Fruit fly (Drosophila melanogaster) whole organism, embryonic: Measurements from ENCODE around the gene Lip3.

ENCODE experiments used
- ATbp ChIP-seq: fragments of 200-800 bp; sonication (Bioruptor generic); optimal IDR thresholded peaks from 2 replicates; lab custom pipeline; 2017; ENCODE audit warnings: missing biosample characterization, mild to moderate bottlenecking, missing genetic modification characterization, missing genetic modification reagents
- Abd-B ChIP-seq: fragments of 200-800 bp; sonication (Bioruptor generic); optimal IDR thresholded peaks from 2 replicates; lab custom pipeline; 2018; ENCODE audit warnings: missing biosample characterization, mild to moderate bottlenecking, missing genetic modification characterization, moderate library complexity
- CG1024 ChIP-seq: fragments of 200-800 bp; sonication (Bioruptor generic); IDR thresholded peaks from 2 replicates; pipeline ENCODE4 v1.3.6; 2022; ENCODE audit warnings: missing biosample characterization, missing genetic modification characterization
- CG11085 ChIP-seq: fragments of 200-800 bp; sonication (Bioruptor generic); IDR thresholded peaks from 2 replicates; pipeline ENCODE4 v1.3.6; 2022; ENCODE audit warnings: missing biosample characterization, missing genetic modification characterization
- CG11695 ChIP-seq: fragments of 200-800 bp; sonication (Bioruptor generic); IDR thresholded peaks from 3 replicates; pipeline ENCODE4 v1.3.6; 2022; ENCODE audit warnings: missing biosample characterization, missing genetic modification characterization
- CG12391 ChIP-seq: fragments of 200-800 bp; sonication (Bioruptor generic); optimal IDR thresholded peaks from 3 replicates; lab custom pipeline; 2018; ENCODE audit warnings: missing biosample characterization, mild to moderate bottlenecking, missing genetic modification characterization, moderate library complexity
- CG13296 ChIP-seq: fragments of 200-800 bp; sonication (Bioruptor generic); optimal IDR thresholded peaks from 3 replicates; lab custom pipeline; 2018; ENCODE audit warnings: missing biosample characterization, mild to moderate bottlenecking, missing genetic modification characterization
- CG13424 ChIP-seq: fragments of 200-800 bp; sonication (Bioruptor generic); optimal IDR thresholded peaks from 2 replicates; lab custom pipeline; 2019; ENCODE audit warnings: missing biosample characterization, mild to moderate bottlenecking, missing genetic modification characterization, moderate library complexity
- CG14050 ChIP-seq: fragments of 200-800 bp; sonication (Bioruptor generic); IDR thresholded peaks from 3 replicates; pipeline ENCODE4 v1.3.6; 2022; ENCODE audit warnings: missing biosample characterization, missing genetic modification characterization
- CG14667 ChIP-seq: fragments of 200-800 bp; sonication (Bioruptor generic); IDR thresholded peaks from 2 replicates; pipeline ENCODE4 v1.3.6; 2022; ENCODE audit warnings: missing biosample characterization, missing genetic modification characterization
- CG16813 ChIP-seq: fragments of 200-800 bp; sonication (Bioruptor generic); IDR thresholded peaks from 3 replicates; pipeline ENCODE4 v1.3.6; 2022; ENCODE audit warnings: missing biosample characterization, missing genetic modification characterization; ENCODE audit not compliant: partially characterized antibody
- CG32767 ChIP-seq: fragments of 200-800 bp; sonication (Bioruptor generic); IDR thresholded peaks from 2 replicates; pipeline ENCODE4 v1.3.6; 2022; ENCODE audit warnings: missing biosample characterization, missing genetic modification characterization
- CG33557 ChIP-seq: fragments of 200-800 bp; sonication (Bioruptor generic); optimal IDR thresholded peaks from 2 replicates; lab custom pipeline; 2019; ENCODE audit warnings: missing biosample characterization, mild to moderate bottlenecking, missing genetic modification characterization, moderate library complexity
- CG42726 ChIP-seq: fragments of 200-800 bp; sonication (Bioruptor generic); IDR thresholded peaks from 2 replicates; pipeline ENCODE4 v1.3.6; 2022; ENCODE audit warnings: missing biosample characterization, missing genetic modification characterization; ENCODE audit not compliant: partially characterized antibody
- CG4360 ChIP-seq: fragments of 200-800 bp; sonication (Bioruptor generic); IDR thresholded peaks from 2 replicates; pipeline ENCODE4 v1.3.6; 2022; ENCODE audit warnings: missing biosample characterization, missing genetic modification characterization
- CG5245 ChIP-seq: fragments of 200-800 bp; sonication (Bioruptor generic); optimal IDR thresholded peaks from 3 replicates; lab custom pipeline; 2016; ENCODE audit warnings: missing biosample characterization, missing genetic modification characterization
- CG6689 ChIP-seq: fragments of 200-800 bp; sonication (Bioruptor generic); IDR thresholded peaks from 2 replicates; pipeline ENCODE4 v1.3.6; 2022; ENCODE audit warnings: missing biosample characterization, missing genetic modification characterization
- CG8924 ChIP-seq: fragments of 200-800 bp; optimal IDR thresholded peaks from 3 replicates; lab custom pipeline; 2019; ENCODE audit warnings: missing biosample characterization, mild to moderate bottlenecking, missing genetic modification characterization, moderate library complexity
- CG9876 ChIP-seq: fragments of 200-800 bp; sonication (Bioruptor generic); optimal IDR thresholded peaks from 2 replicates; lab custom pipeline; 2016; ENCODE audit warnings: missing biosample characterization, missing genetic modification characterization
- CTCF ChIP-seq: fragments of 200-800 bp; sonication (Bioruptor generic); optimal IDR thresholded peaks from 2 replicates; lab custom pipeline; 2017; ENCODE audit warnings: missing biosample characterization, mild to moderate bottlenecking, missing genetic modification characterization, moderate library complexity
- Camta ChIP-seq: fragments of 200-800 bp; sonication (Bioruptor generic); optimal IDR thresholded peaks from 2 replicates; lab custom pipeline; 2016; ENCODE audit warnings: missing biosample characterization, missing genetic modification characterization
- Dek ChIP-seq: fragments of 200-800 bp; sonication (Bioruptor generic); optimal IDR thresholded peaks from 3 replicates; lab custom pipeline; 2019; ENCODE audit warnings: missing biosample characterization, mild to moderate bottlenecking, missing genetic modification characterization, moderate library complexity
- Dfd ChIP-seq, 2 experiments: fragments of >200 bp; optimal IDR thresholded peaks; 2 replicates each; lab custom pipeline; 2017; ENCODE audit warnings: missing biosample characterization in 2 of 2, missing genetic modification characterization in 2 of 2
- Doc3 ChIP-seq: fragments of 200-800 bp; sonication (Bioruptor generic); IDR thresholded peaks from 3 replicates; pipeline ENCODE4 v1.3.6; 2022; ENCODE audit warnings: missing biosample characterization, missing genetic modification characterization; ENCODE audit not compliant: partially characterized antibody
- HLH3B ChIP-seq: fragments of 200-800 bp; sonication (Bioruptor generic); IDR thresholded peaks from 2 replicates; pipeline ENCODE4 v1.3.6; 2022; ENCODE audit warnings: missing biosample characterization, missing genetic modification characterization
- Hey ChIP-seq: fragments of 200-800 bp; sonication (Bioruptor generic); optimal IDR thresholded peaks from 3 replicates; lab custom pipeline; 2018; ENCODE audit warnings: missing biosample characterization, mild to moderate bottlenecking, missing genetic modification characterization
- Hmx ChIP-seq: fragments of 200-800 bp; sonication (Bioruptor generic); optimal IDR thresholded peaks from 2 replicates; lab custom pipeline; 2016; ENCODE audit warnings: missing biosample characterization, missing genetic modification characterization
- Hr78 ChIP-seq, 2 experiments: fragments of 200-800 bp in 1 of 2; fragments of >200 bp in 1 of 2; sonication (Bioruptor generic) in 1 of 2; optimal IDR thresholded peaks; 2 replicates each; lab custom pipeline; 2017 to 2019; ENCODE audit warnings: missing biosample characterization in 2 of 2, missing genetic modification characterization in 2 of 2, mild to moderate bottlenecking in 1 of 2, moderate library complexity in 1 of 2
- Jarid2 ChIP-seq: fragments of 200-800 bp; sonication (Bioruptor generic); optimal IDR thresholded peaks from 3 replicates; lab custom pipeline; 2017; ENCODE audit warnings: mild to moderate bottlenecking, missing biosample characterization, missing genetic modification reagents, missing genetic modification characterization
- Oli ChIP-seq: fragments of 200-800 bp; sonication (Bioruptor generic); optimal IDR thresholded peaks from 2 replicates; lab custom pipeline; 2018; ENCODE audit warnings: missing biosample characterization, mild to moderate bottlenecking, missing genetic modification characterization, moderate library complexity
- Six4 ChIP-seq: fragments of 200-800 bp; sonication (Bioruptor generic); optimal IDR thresholded peaks from 2 replicates; lab custom pipeline; 2016; ENCODE audit warnings: missing biosample characterization, missing genetic modification characterization
- Stat92E ChIP-seq, 3 experiments: fragments of >200 bp in 2 of 3; fragments of 200-800 bp in 1 of 3; sonication (Bioruptor generic) in 1 of 3; optimal IDR thresholded peaks; 2 replicates each; lab custom pipeline; 2017 to 2019; ENCODE audit warnings: missing biosample characterization in 3 of 3, missing genetic modification characterization in 3 of 3, mild to moderate bottlenecking in 1 of 3, moderate library complexity in 1 of 3
- amos ChIP-seq: fragments of 200-800 bp; sonication (Bioruptor generic); IDR thresholded peaks from 2 replicates; pipeline ENCODE4 v1.3.6; 2022; ENCODE audit warnings: missing biosample characterization, missing genetic modification characterization; ENCODE audit not compliant: partially characterized antibody
- aop ChIP-seq: fragments of 200-800 bp; sonication (Bioruptor generic); IDR thresholded peaks from 2 replicates; pipeline ENCODE4 v1.3.6; 2022; ENCODE audit warnings: missing biosample characterization, missing genetic modification characterization
- dmrt11E ChIP-seq: fragments of 200-800 bp; sonication (Bioruptor generic); optimal IDR thresholded peaks from 3 replicates; lab custom pipeline; 2018; ENCODE audit warnings: missing biosample characterization, mild to moderate bottlenecking, missing genetic modification characterization, moderate library complexity
- dpn ChIP-seq, 2 experiments: fragments of 200-800 bp; sonication (Bioruptor generic); optimal IDR thresholded peaks; 3 replicates each; lab custom pipeline; 2016; ENCODE audit warnings: missing biosample characterization in 2 of 2, missing genetic modification characterization in 2 of 2
- ems ChIP-seq: fragments of 200-800 bp; sonication (Bioruptor generic); optimal IDR thresholded peaks from 3 replicates; lab custom pipeline; 2016; ENCODE audit warnings: missing biosample characterization, missing genetic modification characterization
- esg ChIP-seq: fragments of 200-800 bp; sonication (Bioruptor generic); conservative IDR thresholded peaks from 2 replicates; pipeline ENCODE4 v1.3.6; 2022; ENCODE audit warnings: missing biosample characterization, missing genetic modification characterization
- grn ChIP-seq: fragments of 200-800 bp; sonication (Bioruptor generic); optimal IDR thresholded peaks from 3 replicates; lab custom pipeline; 2017; ENCODE audit warnings: missing biosample characterization, missing genetic modification characterization
- gro ChIP-seq: fragments of 200-800 bp; sonication (Bioruptor generic); optimal IDR thresholded peaks from 2 replicates; lab custom pipeline; 2016; ENCODE audit warnings: missing biosample characterization, missing genetic modification characterization
- lola ChIP-seq, 3 experiments: fragments of >200 bp in 2 of 3; fragments of 200-800 bp in 1 of 3; sonication (Bioruptor generic) in 1 of 3; optimal IDR thresholded peaks; 2 replicates each; lab custom pipeline; 2017 to 2019; ENCODE audit warnings: missing biosample characterization in 3 of 3, missing genetic modification characterization in 3 of 3, mild to moderate bottlenecking in 1 of 3, moderate library complexity in 1 of 3
- mam ChIP-seq: fragments of 200-800 bp; sonication (Bioruptor generic); optimal IDR thresholded peaks from 3 replicates; lab custom pipeline; 2016; ENCODE audit warnings: missing biosample characterization, missing genetic modification characterization
- onecut ChIP-seq: fragments of 200-800 bp; sonication (Bioruptor generic); IDR thresholded peaks from 2 replicates; pipeline ENCODE4 v1.3.6; 2022; ENCODE audit warnings: missing biosample characterization, missing genetic modification characterization
- pzg ChIP-seq: fragments of 200-800 bp; sonication (Bioruptor generic); optimal IDR thresholded peaks from 3 replicates; lab custom pipeline; 2018; ENCODE audit warnings: missing biosample characterization, mild to moderate bottlenecking, missing genetic modification characterization, moderate library complexity
- sens-2 ChIP-seq: fragments of 200-800 bp; sonication (Bioruptor generic); IDR thresholded peaks from 2 replicates; pipeline ENCODE4 v1.3.6; 2022; ENCODE audit warnings: missing biosample characterization, missing genetic modification characterization
- so ChIP-seq: fragments of 200-800 bp; sonication (Bioruptor generic); IDR thresholded peaks from 3 replicates; pipeline ENCODE4 v1.3.6; 2022; ENCODE audit warnings: missing biosample characterization, missing genetic modification characterization
- sr ChIP-seq: fragments of 200-800 bp; sonication (Bioruptor generic); IDR thresholded peaks from 3 replicates; pipeline ENCODE4 v1.3.6; 2022; ENCODE audit warnings: missing biosample characterization, missing genetic modification characterization
- vvl ChIP-seq: fragments of 200-800 bp; sonication (Bioruptor generic); IDR thresholded peaks from 2 replicates; pipeline ENCODE4 v1.3.6; 2022; ENCODE audit warnings: missing biosample characterization, missing genetic modification characterization
- zen2 ChIP-seq: fragments of 200-800 bp; sonication (Bioruptor generic); IDR thresholded peaks from 3 replicates; pipeline ENCODE4 v1.3.6; 2022; ENCODE audit warnings: missing biosample characterization, missing genetic modification characterization; ENCODE audit not compliant: partially characterized antibody

The Lip3 gene

DNA sequence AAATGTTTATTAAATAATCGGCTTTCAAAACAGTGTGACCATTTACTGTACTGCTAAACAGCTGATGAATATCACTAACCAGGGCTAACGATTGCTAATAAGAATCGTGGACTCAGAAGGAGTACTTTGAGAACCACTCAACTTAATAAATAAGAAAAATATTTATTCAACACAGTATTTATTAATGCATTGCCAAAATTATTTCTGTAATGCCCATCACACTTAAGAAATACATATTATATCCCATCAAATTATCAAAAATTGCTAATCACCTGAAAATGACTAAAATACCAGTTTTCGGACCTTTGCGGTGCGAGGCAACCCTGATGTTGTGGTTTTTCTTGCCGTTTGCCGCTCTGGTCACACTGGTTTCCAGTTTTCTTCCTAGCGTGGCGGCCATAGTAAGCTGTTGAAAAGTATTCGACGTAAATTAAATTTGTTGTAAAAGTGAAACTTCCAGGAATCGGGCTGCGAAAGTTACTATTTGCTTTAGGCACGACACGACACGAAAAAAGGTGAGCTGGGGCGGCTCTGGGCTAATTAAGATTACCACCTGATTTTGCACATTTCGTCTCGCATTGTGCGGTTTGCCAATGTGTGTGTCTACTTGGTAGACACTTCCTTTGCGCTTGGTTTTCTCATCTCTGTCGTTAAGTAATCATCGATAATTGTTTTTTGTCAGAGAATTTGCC lies 10.2 kb upstream of the Lip3 start, which contains the start of the genes mRpS21 and Droj2 (continued):
- no peak for TF ChIP-seq Dfd (GFP tag; optimal IDR thresholded peaks at IDR 0.05; lab: Kevin White, UChicago)
- peak; percentile 65 for TF ChIP-seq Dek (tag; lab: Kevin White, UChicago)
- no peak for TF ChIP-seq CG5245 (GFP tag; lab: Kevin White, UChicago)
- peak; percentile 23; the same call in 1 of the 2 replicates for TF ChIP-seq esg
- peak; percentile 89 for TF ChIP-seq pzg (GFP tag; lab: Kevin White, UChicago)
- peak; percentile 7 for TF ChIP-seq Camta (GFP tag; lab: Kevin White, UChicago)
- peak; percentile 54 for TF ChIP-seq dmrt11E
- TF ChIP-seq Abd-B (GFP tag; lab: Kevin White, UChicago): peak; percentile 52
- peak; percentile 71 for TF ChIP-seq CG12391
- TF ChIP-seq onecut (GFP tag; lab: Robert Waterston, UW): no peak
- no peak for TF ChIP-seq CTCF
- peak in 1 of 3 experiments; percentile 63 for TF ChIP-seq Stat92E (GFP tag; optimal IDR thresholded peaks at IDR 0.05; lab: Kevin White, UChicago)
- peak in 1 of 3 experiments; percentile 58 for TF ChIP-seq lola (GFP tag; optimal IDR thresholded peaks at IDR 0.05; lab: Kevin White, UChicago)
- no peak for TF ChIP-seq CG11085 (GFP tag; lab: Robert Waterston, UW)
- TF ChIP-seq mam: peak; percentile 61
- no peak for TF ChIP-seq CG14050 (GFP tag; lab: Robert Waterston, UW)
- TF ChIP-seq Oli: no peak
- no peak for TF ChIP-seq Doc3 (GFP tag; lab: Robert Waterston, UW)
- TF ChIP-seq CG4360 (GFP tag; lab: Robert Waterston, UW): no peak
- TF ChIP-seq vvl (GFP tag; lab: Robert Waterston, UW): no peak; the same call in 1 of the 2 replicates
- no peak for TF ChIP-seq gro (GFP tag; lab: Kevin White, UChicago)
- TF ChIP-seq Jarid2 (GFP tag; lab: Kevin White, UChicago): peak; percentile 29
- TF ChIP-seq CG16813: no peak
- peak; percentile 15 for TF ChIP-seq ems (GFP tag; lab: Kevin White, UChicago)
- TF ChIP-seq CG13296 (GFP tag; lab: Kevin White, UChicago): peak; percentile 37
- TF ChIP-seq Hey (tag; lab: Kevin White, UChicago): no peak
- no peak for TF ChIP-seq zen2 (GFP tag; lab: Robert Waterston, UW)
- no peak for TF ChIP-seq Hr78 (GFP tag; optimal IDR thresholded peaks at IDR 0.05; lab: Kevin White, UChicago)
- no peak for TF ChIP-seq CG42726 (GFP tag; lab: Robert Waterston, UW)
- no peak for TF ChIP-seq Hmx (GFP tag; lab: Kevin White, UChicago)
- no peak for TF ChIP-seq aop
- no peak for TF ChIP-seq CG1024 (GFP tag; lab: Robert Waterston, UW)
- no peak for TF ChIP-seq CG9876 (GFP tag; lab: Kevin White, UChicago)
- peak; percentile 78 for TF ChIP-seq CG13424 (tag; lab: Kevin White, UChicago)
- no peak for TF ChIP-seq sens-2 (GFP tag; lab: Robert Waterston, UW)
- peak; percentile 50 for TF ChIP-seq Six4
- peak; percentile 83 for TF ChIP-seq CG8924 (tag; lab: Kevin White, UChicago)
- peak; percentile 44 for TF ChIP-seq CG33557 (GFP tag; lab: Kevin White, UChicago)
- no peak for TF ChIP-seq CG14667
- 0 out of 3 replicates have a peak, but pooled peaks have one; percentile 19 for TF ChIP-seq sr
- TF ChIP-seq CG6689: no peak
- TF ChIP-seq grn (GFP tag; lab: Kevin White, UChicago): no peak
- no peak for TF ChIP-seq CG11695
- TF ChIP-seq ATbp: no peak
- no peak for TF ChIP-seq so (GFP tag; lab: Robert Waterston, UW)
- no peak for TF ChIP-seq CG32767 (GFP tag; lab: Robert Waterston, UW)
- TF ChIP-seq amos (GFP tag; lab: Robert Waterston, UW): peak; percentile 28; the same call in 1 of the 2 replicates
- peak; percentile 50 to 52 for TF ChIP-seq dpn (GFP tag; optimal IDR thresholded peaks at IDR 0.05; lab: Kevin White, UChicago)
- peak; percentile 21; the same call in 1 of the 2 replicates for TF ChIP-seq HLH3B (GFP tag; lab: Robert Waterston, UW)
